Fruit fly (Drosophila melanogaster) whole organism, embryonic: ENCODE measurements around the gene cwo.

Source experiments
- Aef1 ChIP-seq: fragments of 200-800 bp; sonication (Bioruptor generic); IDR thresholded peaks from 3 replicates; pipeline ENCODE4 v1.3.6; 2022; ENCODE audit warnings: missing biosample characterization, missing genetic modification characterization
- CG10147 ChIP-seq: fragments of 200-800 bp; sonication (Bioruptor generic); optimal IDR thresholded peaks from 2 replicates; lab custom pipeline; 2019; ENCODE audit warnings: missing biosample characterization, mild to moderate bottlenecking, missing genetic modification characterization, moderate library complexity
- CG13424 ChIP-seq: fragments of 200-800 bp; sonication (Bioruptor generic); optimal IDR thresholded peaks from 2 replicates; lab custom pipeline; 2019; ENCODE audit warnings: missing biosample characterization, mild to moderate bottlenecking, missing genetic modification characterization, moderate library complexity
- CG1647 ChIP-seq: fragments of 200-800 bp; sonication (Bioruptor generic); optimal IDR thresholded peaks from 3 replicates; lab custom pipeline; 2016; ENCODE audit warnings: missing biosample characterization, missing genetic modification characterization
- CG16815 ChIP-seq: fragments of 200-800 bp; sonication (Bioruptor generic); optimal IDR thresholded peaks from 3 replicates; lab custom pipeline; 2017; ENCODE audit warnings: missing biosample characterization, mild to moderate bottlenecking, missing genetic modification characterization
- CG17385 ChIP-seq: fragments of 200-800 bp; sonication (Bioruptor generic); optimal IDR thresholded peaks from 3 replicates; lab custom pipeline; 2018; ENCODE audit warnings: missing biosample characterization, mild to moderate bottlenecking, missing genetic modification characterization
- CG2199 ChIP-seq: fragments of 200-800 bp; sonication (Bioruptor generic); IDR thresholded peaks from 3 replicates; pipeline ENCODE4 v1.3.6; 2022; ENCODE audit warnings: missing biosample characterization, missing genetic modification characterization
- CG30020 ChIP-seq: fragments of 200-800 bp; optimal IDR thresholded peaks from 2 replicates; lab custom pipeline; 2019; ENCODE audit warnings: missing biosample characterization, mild to moderate bottlenecking, missing genetic modification characterization, moderate library complexity
- CG34376 ChIP-seq: fragments of 200-800 bp; sonication (Bioruptor generic); optimal IDR thresholded peaks from 2 replicates; lab custom pipeline; 2018; ENCODE audit warnings: missing biosample characterization, mild to moderate bottlenecking, missing genetic modification characterization
- CG8290 ChIP-seq, 3 experiments: fragments of 200-800 bp; sonication (Bioruptor generic); optimal IDR thresholded peaks; 2 replicates each; lab custom pipeline; 2016 to 2019; ENCODE audit warnings: missing biosample characterization in 3 of 3, missing genetic modification characterization in 3 of 3, mild to moderate bottlenecking in 2 of 3, moderate library complexity in 1 of 3
- CG8388 ChIP-seq: fragments of 200-800 bp; sonication (Bioruptor generic); optimal IDR thresholded peaks from 2 replicates; lab custom pipeline; 2019; ENCODE audit warnings: missing biosample characterization, mild to moderate bottlenecking, missing genetic modification characterization, moderate library complexity
- CG9817 ChIP-seq: fragments of 200-800 bp; sonication (Bioruptor generic); optimal IDR thresholded peaks from 2 replicates; lab custom pipeline; 2018; ENCODE audit warnings: missing biosample characterization, mild to moderate bottlenecking, missing genetic modification characterization, moderate library complexity
- CoRest ChIP-seq: fragments of 200-800 bp; sonication (Bioruptor generic); optimal IDR thresholded peaks from 3 replicates; lab custom pipeline; 2018; ENCODE audit warnings: missing biosample characterization, mild to moderate bottlenecking, missing genetic modification characterization, moderate library complexity
- Deaf1 ChIP-seq: fragments of 200-800 bp; optimal IDR thresholded peaks from 3 replicates; lab custom pipeline; 2019; ENCODE audit warnings: missing biosample characterization, mild to moderate bottlenecking, missing genetic modification characterization, moderate library complexity
- Drgx ChIP-seq: fragments of 200-800 bp; sonication (Bioruptor generic); IDR thresholded peaks from 2 replicates; pipeline ENCODE4 v1.3.6; 2022; ENCODE audit warnings: missing biosample characterization, missing genetic modification characterization
- GATAe ChIP-seq: fragments of 200-800 bp; sonication (Bioruptor generic); conservative IDR thresholded peaks from 2 replicates; pipeline ENCODE4 v1.3.6; 2022; ENCODE audit warnings: missing biosample characterization, missing genetic modification characterization
- HLH54F ChIP-seq: fragments of 200-800 bp; sonication (Bioruptor generic); optimal IDR thresholded peaks from 3 replicates; lab custom pipeline; 2016; ENCODE audit warnings: missing biosample characterization, missing genetic modification characterization
- HLHmδ ChIP-seq: fragments of 200-800 bp; sonication (Bioruptor generic); optimal IDR thresholded peaks from 2 replicates; lab custom pipeline; 2018; ENCODE audit warnings: missing biosample characterization, mild to moderate bottlenecking, missing genetic modification characterization, moderate library complexity
- Hr39 ChIP-seq: fragments of >200 bp; optimal IDR thresholded peaks from 2 replicates; lab custom pipeline; 2017
- Lpt ChIP-seq: fragments of >200 bp; optimal IDR thresholded peaks from 2 replicates; lab custom pipeline; 2018; ENCODE audit warnings: missing biosample characterization, missing genetic modification characterization
- Mad ChIP-seq: fragments of 200-800 bp; sonication (Bioruptor generic); optimal IDR thresholded peaks from 2 replicates; lab custom pipeline; 2016; ENCODE audit warnings: missing biosample characterization, missing genetic modification characterization
- Side ChIP-seq: fragments of 200-800 bp; sonication (Bioruptor generic); optimal IDR thresholded peaks from 2 replicates; lab custom pipeline; 2016; ENCODE audit warnings: missing biosample characterization, missing genetic modification characterization
- Spps ChIP-seq: fragments of 200-800 bp; sonication (Bioruptor generic); optimal IDR thresholded peaks from 2 replicates; lab custom pipeline; 2018; ENCODE audit warnings: missing biosample characterization, mild to moderate bottlenecking, missing genetic modification characterization
- Sry-δ ChIP-seq: fragments of 200-800 bp; sonication (Bioruptor generic); optimal IDR thresholded peaks from 2 replicates; lab custom pipeline; 2016; ENCODE audit warnings: missing biosample characterization, missing genetic modification characterization
- Xbp1 ChIP-seq: fragments of 200-800 bp; sonication (Bioruptor generic); optimal IDR thresholded peaks from 3 replicates; lab custom pipeline; 2016; ENCODE audit warnings: missing biosample characterization, mild to moderate bottlenecking, missing genetic modification characterization
- ara ChIP-seq: fragments of 200-800 bp; sonication (Bioruptor generic); IDR thresholded peaks from 2 replicates; pipeline ENCODE4 v1.3.6; 2022; ENCODE audit warnings: missing biosample characterization, missing genetic modification characterization
- chm ChIP-seq: fragments of 200-800 bp; sonication (Bioruptor generic); IDR thresholded peaks from 2 replicates; pipeline ENCODE4 v1.3.6; 2022; ENCODE audit warnings: missing biosample characterization, missing genetic modification characterization
- crol ChIP-seq: fragments of 200-800 bp; sonication (Bioruptor generic); IDR thresholded peaks from 2 replicates; pipeline ENCODE4 v1.3.6; 2022; ENCODE audit warnings: missing biosample characterization, missing genetic modification characterization
- cwo ChIP-seq: fragments of 200-800 bp; sonication (Bioruptor generic); optimal IDR thresholded peaks from 3 replicates; lab custom pipeline; 2017; ENCODE audit warnings: missing biosample characterization, missing genetic modification characterization, mild to moderate bottlenecking, moderate library complexity, missing genetic modification reagents
- da ChIP-seq: fragments of 200-800 bp; sonication (Bioruptor generic); optimal IDR thresholded peaks from 2 replicates; lab custom pipeline; 2016; ENCODE audit warnings: missing biosample characterization, missing genetic modification characterization
- esg ChIP-seq: fragments of 200-800 bp; sonication (Bioruptor generic); conservative IDR thresholded peaks from 2 replicates; pipeline ENCODE4 v1.3.6; 2022; ENCODE audit warnings: missing biosample characterization, missing genetic modification characterization
- jumu ChIP-seq: fragments of 200-800 bp; sonication (Bioruptor generic); optimal IDR thresholded peaks from 3 replicates; lab custom pipeline; 2016; ENCODE audit warnings: missing biosample characterization, missing genetic modification characterization
- nerfin-2 ChIP-seq: fragments of 200-800 bp; sonication (Bioruptor generic); IDR thresholded peaks from 2 replicates; pipeline ENCODE4 v1.3.6; 2022; ENCODE audit warnings: missing biosample characterization, missing genetic modification characterization; ENCODE audit not compliant: partially characterized antibody
- oc ChIP-seq: fragments of 200-800 bp; sonication (Bioruptor generic); optimal IDR thresholded peaks from 2 replicates; lab custom pipeline; 2018; ENCODE audit warnings: missing biosample characterization, mild to moderate bottlenecking, missing genetic modification characterization, moderate library complexity
- peb ChIP-seq: fragments of 200-800 bp; sonication (Bioruptor generic); IDR thresholded peaks from 2 replicates; pipeline ENCODE4 v1.3.6; 2022; ENCODE audit warnings: missing biosample characterization, missing genetic modification characterization
- ranshi ChIP-seq: fragments of 200-800 bp; sonication (Bioruptor generic); IDR thresholded peaks from 2 replicates; pipeline ENCODE4 v1.3.6; 2022; ENCODE audit warnings: missing biosample characterization, missing genetic modification characterization
- sim ChIP-seq: fragments of 200-800 bp; sonication (Bioruptor generic); IDR thresholded peaks from 2 replicates; pipeline ENCODE4 v1.3.6; 2022; ENCODE audit warnings: missing biosample characterization, missing genetic modification characterization
- so ChIP-seq: fragments of 200-800 bp; sonication (Bioruptor generic); IDR thresholded peaks from 3 replicates; pipeline ENCODE4 v1.3.6; 2022; ENCODE audit warnings: missing biosample characterization, missing genetic modification characterization
- trem ChIP-seq: fragments of 200-800 bp; optimal IDR thresholded peaks from 3 replicates; lab custom pipeline; 2019; ENCODE audit warnings: missing biosample characterization, mild to moderate bottlenecking, missing genetic modification characterization, moderate library complexity
- unc-4 ChIP-seq: fragments of 200-800 bp; sonication (Bioruptor generic); IDR thresholded peaks from 2 replicates; pipeline ENCODE4 v1.3.6; 2022; ENCODE audit warnings: missing biosample characterization, missing genetic modification characterization; ENCODE audit not compliant: partially characterized antibody
- yki ChIP-seq: fragments of >200 bp; optimal IDR thresholded peaks from 3 replicates; lab custom pipeline; 2018
- z ChIP-seq: fragments of 200-800 bp; sonication (Bioruptor generic); IDR thresholded peaks from 3 replicates; pipeline ENCODE4 v1.3.6; 2022; ENCODE audit warnings: missing biosample characterization, missing genetic modification characterization

cwo gene

DNA sequence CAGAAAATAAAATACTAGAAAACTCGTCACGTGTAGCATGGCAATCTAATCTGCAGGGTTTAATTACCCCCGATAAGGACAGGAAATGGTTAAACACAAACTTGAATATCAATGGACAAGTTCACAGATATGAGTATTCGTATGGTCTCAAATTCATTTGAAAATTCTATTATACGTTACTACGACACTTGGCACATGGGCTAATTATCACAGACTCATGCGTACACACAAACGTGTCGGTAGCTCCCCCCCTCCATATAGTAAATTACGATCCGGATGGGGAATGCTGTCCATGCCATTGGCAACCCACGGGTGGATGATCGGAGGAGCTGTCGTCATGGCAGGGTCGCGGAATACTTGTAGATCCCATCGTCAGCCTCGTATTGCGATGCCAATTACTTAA is 6.3 kb downstream of the cwo start (continued):
- TF ChIP-seq Xbp1 (GFP tag; lab: Kevin White, UChicago) (no peak), CG30020 (tag; lab: Kevin White, UChicago) (no peak), nerfin-2 (GFP tag; lab: Robert Waterston, UW) (no peak), unc-4 (no peak), crol (GFP tag; lab: Robert Waterston, UW) (no peak), ranshi (no peak), HLHmδ (no peak), Drgx (GFP tag; lab: Robert Waterston, UW) (no peak), so (GFP tag; lab: Robert Waterston, UW) (0 out of 3 replicates have a peak, but pooled peaks have one; percentile 14), CG8388 (GFP tag; lab: Kevin White, UChicago) (no peak), jumu (GFP tag; lab: Kevin White, UChicago) (no peak), Lpt (GFP tag; lab: Kevin White, UChicago) (no peak), cwo (GFP tag; lab: Kevin White, UChicago) (peak; percentile 100), esg (GFP tag; lab: Robert Waterston, UW) (no peak), CG13424 (tag; lab: Kevin White, UChicago) (no peak), trem (no peak), Side (GFP tag; lab: Kevin White, UChicago) (no peak), CG10147 (GFP tag; lab: Kevin White, UChicago) (no peak), da (GFP tag; lab: Kevin White, UChicago) (no peak), Spps (tag; lab: Kevin White, UChicago) (no peak), CG34376 (GFP tag; lab: Kevin White, UChicago) (peak; percentile 73), Hr39 (no peak), Aef1 (GFP tag; lab: Robert Waterston, UW) (no peak), peb (GFP tag; lab: Robert Waterston, UW) (no peak), Mad (no peak), Sry-δ (GFP tag; lab: Kevin White, UChicago) (no peak), CoRest (tag; lab: Kevin White, UChicago) (no peak), Deaf1 (tag; lab: Kevin White, UChicago) (no peak), yki (lab: Kevin White, UChicago) (no peak), CG8290 (GFP tag; optimal IDR thresholded peaks at IDR 0.05; lab: Kevin White, UChicago) (no peak), CG8290 (tag; optimal IDR thresholded peaks at IDR 0.05; lab: Kevin White, UChicago) (peak in 1 of 2 experiments; percentile 5), CG17385 (no peak), z (GFP tag; lab: Robert Waterston, UW) (0 out of 3 replicates have a peak, but pooled peaks have one; percentile 20), CG9817 (no peak), chm (GFP tag; lab: Robert Waterston, UW) (no peak), sim (GFP tag; lab: Robert Waterston, UW) (no peak), CG2199 (GFP tag; lab: Robert Waterston, UW) (0 out of 3 replicates have a peak, but pooled peaks have one; percentile 13), HLH54F (GFP tag; lab: Kevin White, UChicago) (no peak), CG1647 (GFP tag; lab: Kevin White, UChicago) (no peak), ara (GFP tag; lab: Robert Waterston, UW) (no peak), GATAe (GFP tag; lab: Robert Waterston, UW) (peak; percentile 89), CG16815 (GFP tag; lab: Kevin White, UChicago) (no peak), oc (tag; lab: Kevin White, UChicago) (no peak)
